Worm (Caenorhabditis elegans) whole organism, L1 larva: ENCODE results near the gene fbxa-197.

ENCODE experiments used
- C04F5.9 ChIP-seq: sonication (generic microtip); optimal IDR thresholded peaks from 2 replicates; lab custom pipeline; 2016; ENCODE audit warnings: missing genetic modification characterization, missing compliant biosample characterization
- C16A3.4 ChIP-seq: fragments of 150-350 bp; optimal IDR thresholded peaks from 2 replicates; lab custom pipeline; 2014; ENCODE audit warnings: missing biosample characterization, missing genetic modification characterization
- F16B12.6 ChIP-seq: fragments of 150-350 bp; optimal IDR thresholded peaks from 2 replicates; lab custom pipeline; 2014; ENCODE audit warnings: missing biosample characterization, missing genetic modification characterization
- Y116A8C.19 ChIP-seq: sonication (generic microtip); optimal IDR thresholded peaks from 2 replicates; lab custom pipeline; 2016; ENCODE audit warnings: missing compliant biosample characterization, missing genetic modification characterization, borderline replicate concordance
- aha-1 ChIP-seq: fragments of 150-350 bp; optimal IDR thresholded peaks from 2 replicates; lab custom pipeline; 2014; ENCODE audit warnings: missing biosample characterization, missing genetic modification characterization
- alr-1 ChIP-seq: fragments of 200-800 bp; sonication (Bioruptor generic); optimal IDR thresholded peaks from 2 replicates; lab custom pipeline; 2018; ENCODE audit warnings: borderline replicate concordance, mild to moderate bottlenecking, missing genetic modification characterization, missing compliant biosample characterization
- blmp-1 ChIP-seq: fragments of 150-350 bp; optimal IDR thresholded peaks from 2 replicates; lab custom pipeline; 2014; ENCODE audit warnings: missing biosample characterization, missing genetic modification characterization
- ceh-88 ChIP-seq: fragments of 200-800 bp; sonication (Bioruptor generic); IDR thresholded peaks from 2 replicates; pipeline ENCODE4 v1.3.6; 2022; ENCODE audit warnings: missing genetic modification characterization, missing compliant biosample characterization
- ceh-90 ChIP-seq: sonication (generic microtip); optimal IDR thresholded peaks from 2 replicates; lab custom pipeline; 2016; ENCODE audit warnings: missing genetic modification characterization, missing compliant biosample characterization
- dpl-1 ChIP-seq, 3 experiments: fragments of 150-350 bp in 2 of 3; sonication (generic microtip) in 1 of 3; optimal IDR thresholded peaks; 2 replicates each; lab custom pipeline; 2014 to 2017; ENCODE audit warnings: missing biosample characterization in 3 of 3, missing genetic modification characterization in 3 of 3, missing genetic modification reagents in 3 of 3
- dsc-1 ChIP-seq: sonication (generic microtip); optimal IDR thresholded peaks from 2 replicates; lab custom pipeline; 2016; ENCODE audit warnings: mild to moderate bottlenecking, missing genetic modification characterization, missing compliant biosample characterization
- efl-1 ChIP-seq, 4 experiments: fragments of 150-350 bp; optimal IDR thresholded peaks in 3 of 4; peaks in 1 of 4; 1 replicate in 1 of 4; 2 replicates in 3 of 4; lab custom pipeline; 2014; ENCODE audit warnings: missing biosample characterization in 2 of 4, missing genetic modification characterization in 2 of 4, missing genetic modification reagents in 2 of 4
- efl-3 ChIP-seq: fragments of 200-800 bp; sonication (Bioruptor generic); optimal IDR thresholded peaks from 2 replicates; lab custom pipeline; 2018; ENCODE audit warnings: mild to moderate bottlenecking, missing genetic modification characterization, missing compliant biosample characterization
- egl-13 ChIP-seq: sonication (generic microtip); optimal IDR thresholded peaks from 2 replicates; lab custom pipeline; 2016; ENCODE audit warnings: missing genotype, missing genetic modification reagents, missing genetic modification characterization, missing compliant biosample characterization
- egl-27 ChIP-seq, 2 experiments: fragments of 150-350 bp in 1 of 2; sonication (generic microtip); optimal IDR thresholded peaks; 3 replicates each; lab custom pipeline; 2017 to 2018; ENCODE audit warnings: missing biosample characterization in 2 of 2, missing genetic modification characterization in 2 of 2, missing genetic modification reagents in 2 of 2
- elt-3 ChIP-seq, 6 experiments: fragments of 150-350 bp in 1 of 6; sonication (generic microtip); optimal IDR thresholded peaks; 2 replicates each; lab custom pipeline; 2017 to 2018; ENCODE audit warnings: missing biosample characterization in 6 of 6, missing genetic modification characterization in 6 of 6, inconsistent platforms in 1 of 6
- fkh-4 ChIP-seq: sonication (generic microtip); optimal IDR thresholded peaks from 2 replicates; lab custom pipeline; 2016; ENCODE audit warnings: missing compliant biosample characterization, missing genetic modification characterization, borderline replicate concordance
- fkh-8 ChIP-seq: sonication (generic microtip); optimal IDR thresholded peaks from 2 replicates; lab custom pipeline; 2016; ENCODE audit warnings: mild to moderate bottlenecking, missing genetic modification characterization, missing compliant biosample characterization
- fos-1 ChIP-seq: fragments of 150-350 bp; optimal IDR thresholded peaks from 2 replicates; lab custom pipeline; 2014; ENCODE audit warnings: missing biosample characterization, missing genetic modification characterization
- grh-1 ChIP-seq: fragments of 200-800 bp; sonication (Bioruptor generic); IDR thresholded peaks from 2 replicates; pipeline ENCODE4 v1.3.6; 2022; ENCODE audit warnings: missing genetic modification reagents, missing genetic modification characterization, missing compliant biosample characterization
- hlh-4 ChIP-seq: sonication (generic microtip); optimal IDR thresholded peaks from 2 replicates; lab custom pipeline; 2016; ENCODE audit warnings: mild to moderate bottlenecking, missing genetic modification characterization, missing compliant biosample characterization
- irx-1 ChIP-seq: sonication (generic microtip); optimal IDR thresholded peaks from 2 replicates; lab custom pipeline; 2016; ENCODE audit warnings: missing genetic modification characterization, missing compliant biosample characterization
- jun-1 ChIP-seq: fragments of 150-350 bp; optimal IDR thresholded peaks from 2 replicates; lab custom pipeline; 2014; ENCODE audit warnings: missing biosample characterization, missing genetic modification reagents, missing genetic modification characterization
- lin-13 ChIP-seq: fragments of 150-350 bp; optimal IDR thresholded peaks from 2 replicates; lab custom pipeline; 2014; ENCODE audit warnings: missing biosample characterization, missing genetic modification reagents, missing genetic modification characterization
- lin-14 ChIP-seq: fragments of 200-800 bp; sonication (Bioruptor generic); optimal IDR thresholded peaks from 2 replicates; lab custom pipeline; 2018; ENCODE audit warnings: mild to moderate bottlenecking, missing genetic modification characterization, moderate library complexity, missing compliant biosample characterization
- lin-35 ChIP-seq, 2 experiments: fragments of 150-350 bp; optimal IDR thresholded peaks; 2 replicates each; lab custom pipeline; 2014; ENCODE audit warnings: missing biosample characterization in 2 of 2, missing genetic modification characterization in 2 of 2, missing genetic modification reagents in 2 of 2
- lin-39 ChIP-seq: fragments of 150-350 bp; optimal IDR thresholded peaks from 2 replicates; lab custom pipeline; 2014; ENCODE audit warnings: missing biosample characterization, missing genetic modification reagents, missing genetic modification characterization
- lir-3 ChIP-seq: sonication (generic microtip); optimal IDR thresholded peaks from 2 replicates; lab custom pipeline; 2016; ENCODE audit warnings: mild to moderate bottlenecking, missing genetic modification characterization, moderate library complexity, missing compliant biosample characterization; ENCODE audit not compliant: poor library complexity
- mef-2 ChIP-seq: fragments of 150-350 bp; optimal IDR thresholded peaks from 2 replicates; lab custom pipeline; 2014; ENCODE audit warnings: missing biosample characterization, missing genetic modification characterization
- nhr-11 ChIP-seq: fragments of 150-350 bp; optimal IDR thresholded peaks from 2 replicates; lab custom pipeline; 2014; ENCODE audit warnings: missing biosample characterization, missing genetic modification characterization
- nhr-19 ChIP-seq: fragments of 200-800 bp; sonication (Bioruptor generic); conservative IDR thresholded peaks from 2 replicates; pipeline ENCODE4 v1.3.6; 2022; ENCODE audit warnings: missing genetic modification characterization, missing compliant biosample characterization
- nhr-20 ChIP-seq: sonication (generic microtip); optimal IDR thresholded peaks from 2 replicates; lab custom pipeline; 2016; ENCODE audit warnings: mild to moderate bottlenecking, missing genetic modification characterization, missing compliant biosample characterization
- nhr-71 ChIP-seq: sonication (generic microtip); optimal IDR thresholded peaks from 2 replicates; lab custom pipeline; 2016; ENCODE audit warnings: mild to moderate bottlenecking, missing genetic modification characterization, moderate library complexity, missing compliant biosample characterization
- nhr-76 ChIP-seq: sonication (generic microtip); optimal IDR thresholded peaks from 2 replicates; lab custom pipeline; 2017; ENCODE audit warnings: missing biosample characterization, missing genetic modification characterization
- nhr-77 ChIP-seq: fragments of 150-350 bp; optimal IDR thresholded peaks from 2 replicates; lab custom pipeline; 2014; ENCODE audit warnings: missing biosample characterization, missing genetic modification characterization
- nhr-84 ChIP-seq: sonication (generic microtip); optimal IDR thresholded peaks from 2 replicates; lab custom pipeline; 2017; ENCODE audit warnings: missing biosample characterization, missing genetic modification characterization
- nhr-85 ChIP-seq: sonication (generic microtip); peaks from one replicate; lab custom pipeline; 2016; ENCODE audit warnings: missing genetic modification characterization, inconsistent platforms, missing compliant biosample characterization
- pax-3 ChIP-seq: fragments of 200-800 bp; sonication (Bioruptor generic); optimal IDR thresholded peaks from 2 replicates; lab custom pipeline; 2018; ENCODE audit warnings: mild to moderate bottlenecking, missing genetic modification characterization, moderate library complexity, missing compliant biosample characterization
- pqm-1 ChIP-seq: sonication (generic microtip); optimal IDR thresholded peaks from 3 replicates; lab custom pipeline; 2017; ENCODE audit warnings: missing biosample characterization, missing genetic modification characterization
- rnt-1 ChIP-seq: sonication (generic microtip); optimal IDR thresholded peaks from 2 replicates; lab custom pipeline; 2016; ENCODE audit warnings: mild to moderate bottlenecking, missing genetic modification characterization, moderate library complexity, missing compliant biosample characterization
- skn-1 ChIP-seq: fragments of 150-350 bp; optimal IDR thresholded peaks from 2 replicates; lab custom pipeline; 2014; ENCODE audit warnings: missing biosample characterization, missing genetic modification characterization
- snpc-4 ChIP-seq: fragments of 150-350 bp; optimal IDR thresholded peaks from 2 replicates; lab custom pipeline; 2014; ENCODE audit warnings: missing biosample characterization, missing genetic modification characterization
- tbx-2 ChIP-seq: sonication (generic microtip); optimal IDR thresholded peaks from 2 replicates; lab custom pipeline; 2016; ENCODE audit warnings: missing genetic modification characterization, missing compliant biosample characterization
- tlp-1 ChIP-seq: fragments of 150-350 bp; optimal IDR thresholded peaks from 2 replicates; lab custom pipeline; 2014; ENCODE audit warnings: missing biosample characterization, missing genetic modification characterization
- unc-130 ChIP-seq: fragments of 150-350 bp; optimal IDR thresholded peaks from 2 replicates; lab custom pipeline; 2017; ENCODE audit warnings: missing biosample characterization, missing genetic modification characterization, inconsistent platforms
- unc-30 ChIP-seq: sonication (generic microtip); optimal IDR thresholded peaks from 2 replicates; lab custom pipeline; 2017; ENCODE audit warnings: missing biosample characterization, missing genetic modification characterization
- unc-62 ChIP-seq: fragments of 150-350 bp; optimal IDR thresholded peaks from 2 replicates; lab custom pipeline; 2014; ENCODE audit warnings: missing biosample characterization, missing genetic modification reagents, missing genetic modification characterization
- unc-86 ChIP-seq: sonication (generic microtip); optimal IDR thresholded peaks from 2 replicates; lab custom pipeline; 2016; ENCODE audit warnings: missing genetic modification characterization, missing compliant biosample characterization
- unc-98 ChIP-seq: fragments of 200-800 bp; sonication (Bioruptor generic); IDR thresholded peaks from 2 replicates; pipeline ENCODE4 v1.3.6; 2022; ENCODE audit warnings: missing genetic modification characterization, missing compliant biosample characterization
- xbp-1 ChIP-seq: sonication (generic microtip); optimal IDR thresholded peaks from 2 replicates; lab custom pipeline; 2016; ENCODE audit warnings: missing genetic modification characterization, missing compliant biosample characterization
- zip-4 ChIP-seq: fragments of 200-800 bp; sonication (Bioruptor generic); optimal IDR thresholded peaks from 2 replicates; lab custom pipeline; 2018; ENCODE audit warnings: mild to moderate bottlenecking, missing genetic modification characterization, moderate library complexity, missing compliant biosample characterization
- ztf-11 ChIP-seq, 2 experiments: sonication (generic microtip); optimal IDR thresholded peaks; 2 replicates each; lab custom pipeline; 2016 to 2017; ENCODE audit warnings: missing genetic modification characterization in 2 of 2, missing biosample characterization in 1 of 2, missing compliant biosample characterization in 1 of 2
- ztf-4 ChIP-seq: fragments of 150-350 bp; optimal IDR thresholded peaks from 2 replicates; lab custom pipeline; 2014; ENCODE audit warnings: missing biosample characterization, missing genetic modification characterization

The fbxa-197 gene

DNA sequence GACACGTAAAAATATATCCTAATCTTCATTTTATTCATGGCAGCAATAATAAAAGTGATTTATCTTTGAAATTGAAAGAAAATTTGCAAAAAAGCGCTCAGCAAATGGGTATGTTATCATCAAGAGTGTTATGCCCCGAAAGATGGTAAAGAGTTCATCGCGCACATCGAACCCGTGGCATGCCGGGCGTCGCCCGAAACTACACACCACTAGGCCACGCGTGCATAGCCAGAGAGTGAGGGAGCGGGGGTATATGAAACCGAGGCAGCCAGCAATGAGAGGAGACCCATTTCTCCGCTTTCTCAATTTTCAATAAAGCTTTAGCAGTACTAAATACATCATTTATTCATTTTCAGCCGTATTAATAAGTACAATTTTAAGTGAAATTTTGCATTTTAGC lies 6.3 kb downstream of the fbxa-197 start (continued):
- TF ChIP-seq lin-35 (GFP tag; optimal IDR thresholded peaks at IDR 0.05; lab: Kevin White, UChicago) (peak; percentile 52 to 82), lin-13 (GFP tag; lab: Kevin White, UChicago) (no peak), lir-3 (peak; percentile 8), alr-1 (tag; lab: Kevin White, UChicago) (no peak), unc-62 (no peak), C04F5.9 (tag; lab: Kevin White, UChicago) (no peak), aha-1 (tag; lab: Kevin White, UChicago) (no peak), efl-1 (optimal IDR thresholded peaks at IDR 0.05; lab: Kevin White, UChicago) (peak; percentile 52 to 66), efl-1 (GFP tag; optimal IDR thresholded peaks at IDR 0.05 in 1 of 2; lab: Kevin White, UChicago) (peak; percentile 51 to 96), C16A3.4 (tag; lab: Kevin White, UChicago) (peak; percentile 78), nhr-20 (tag; lab: Kevin White, UChicago) (peak; percentile 75), blmp-1 (tag; lab: Kevin White, UChicago) (no peak), nhr-11 (no peak), zip-4 (GFP tag; lab: Kevin White, UChicago) (peak; percentile 18), tbx-2 (tag; lab: Kevin White, UChicago) (peak; percentile 56), F16B12.6 (no peak), ceh-90 (tag; lab: Kevin White, UChicago) (no peak), unc-98 (GFP tag; lab: Robert Waterston, UW) (no peak), unc-86 (peak; percentile 52), xbp-1 (peak; percentile 64), elt-3 (tag; optimal IDR thresholded peaks at IDR 0.05; lab: Kevin White, UChicago) (peak in 1 of 6 experiments; percentile 29), snpc-4 (tag; lab: Kevin White, UChicago) (peak; percentile 66), ztf-11 (tag; optimal IDR thresholded peaks at IDR 0.05; lab: Kevin White, UChicago) (peak in 1 of 2 experiments; percentile 34), ceh-88 (GFP tag; lab: Robert Waterston, UW) (0 out of 2 replicates have a peak, but pooled peaks have one; percentile 11), irx-1 (tag; lab: Kevin White, UChicago) (peak; percentile 41), lin-39 (no peak), hlh-4 (tag; lab: Kevin White, UChicago) (no peak), nhr-19 (GFP tag; lab: Robert Waterston, UW) (peak; percentile 66), rnt-1 (tag; lab: Kevin White, UChicago) (peak; percentile 78), fos-1 (tag; lab: Kevin White, UChicago) (peak; percentile 48), jun-1 (tag; lab: Kevin White, UChicago) (no peak), unc-130 (tag; lab: Kevin White, UChicago) (peak; percentile 35), dpl-1 (GFP tag; optimal IDR thresholded peaks at IDR 0.05; lab: Kevin White, UChicago) (peak; percentile 38 to 64 (median 51)), nhr-71 (tag; lab: Kevin White, UChicago) (peak; percentile 76), fkh-4 (tag; lab: Kevin White, UChicago) (no peak), nhr-84 (tag; lab: Kevin White, UChicago) (no peak), unc-30 (no peak), fkh-8 (peak; percentile 86), egl-27 (tag; optimal IDR thresholded peaks at IDR 0.05; lab: Kevin White, UChicago) (no peak), lin-14 (GFP tag; lab: Kevin White, UChicago) (no peak), nhr-85 (peak; percentile 79), Y116A8C.19 (tag; lab: Kevin White, UChicago) (no peak), nhr-77 (peak; percentile 53), efl-3 (no peak), nhr-76 (tag; lab: Kevin White, UChicago) (no peak), tlp-1 (tag; lab: Kevin White, UChicago) (no peak), pax-3 (tag; lab: Kevin White, UChicago) (peak; percentile 58), skn-1 (tag; lab: Kevin White, UChicago) (peak; percentile 84), pqm-1 (no peak), grh-1 (GFP tag; lab: Robert Waterston, UW) (peak; percentile 25; the same call in 1 of the 2 replicates), mef-2 (tag; lab: Kevin White, UChicago) (no peak), ztf-4 (tag; lab: Kevin White, UChicago) (peak; percentile 8), egl-13 (tag; lab: Kevin White, UChicago) (peak; percentile 52), dsc-1 (tag; lab: Kevin White, UChicago) (peak; percentile 71)
